Fruit fly (Drosophila melanogaster) whole organism, embryonic: ENCODE measurements around the gene gl.

Experiments used
- CG10267 ChIP-seq: fragments of 200-800 bp; sonication (Bioruptor generic); optimal IDR thresholded peaks from 2 replicates; lab custom pipeline; 2018; ENCODE audit warnings: missing biosample characterization, mild to moderate bottlenecking, missing genetic modification characterization, moderate library complexity
- CG1233 ChIP-seq: fragments of 200-800 bp; sonication (Bioruptor generic); optimal IDR thresholded peaks from 4 replicates; lab custom pipeline; 2018; ENCODE audit warnings: missing biosample characterization, mild to moderate bottlenecking, missing genetic modification characterization
- CG13123 ChIP-seq: fragments of 200-800 bp; sonication (Bioruptor generic); optimal IDR thresholded peaks from 2 replicates; lab custom pipeline; 2016; ENCODE audit warnings: missing biosample characterization, missing genetic modification characterization
- CG14050 ChIP-seq: fragments of 200-800 bp; sonication (Bioruptor generic); IDR thresholded peaks from 3 replicates; pipeline ENCODE4 v1.3.6; 2022; ENCODE audit warnings: missing biosample characterization, missing genetic modification characterization
- CG14441 ChIP-seq: fragments of 200-800 bp; sonication (Bioruptor generic); IDR thresholded peaks from 2 replicates; pipeline ENCODE4 v1.3.6; 2022; ENCODE audit warnings: missing biosample characterization, missing genetic modification characterization
- CG14860 ChIP-seq: fragments of 200-800 bp; sonication (Bioruptor generic); IDR thresholded peaks from 3 replicates; pipeline ENCODE4 v1.3.6; 2022; ENCODE audit warnings: missing biosample characterization, missing genetic modification characterization; ENCODE audit not compliant: partially characterized antibody
- CG15601 ChIP-seq: fragments of 200-800 bp; sonication (Bioruptor generic); optimal IDR thresholded peaks from 3 replicates; lab custom pipeline; 2019; ENCODE audit warnings: missing biosample characterization, mild to moderate bottlenecking, missing genetic modification characterization, moderate library complexity
- CG18599 ChIP-seq: fragments of 200-800 bp; sonication (Bioruptor generic); optimal IDR thresholded peaks from 3 replicates; lab custom pipeline; 2017; ENCODE audit warnings: missing biosample characterization, missing genetic modification characterization, mild to moderate bottlenecking, moderate library complexity, missing genetic modification reagents
- CG2120 ChIP-seq: fragments of 200-800 bp; sonication (Bioruptor generic); optimal IDR thresholded peaks from 3 replicates; lab custom pipeline; 2016; ENCODE audit warnings: missing biosample characterization, missing genetic modification characterization
- CG2202 ChIP-seq: fragments of 200-800 bp; sonication (Bioruptor generic); optimal IDR thresholded peaks from 2 replicates; lab custom pipeline; 2018; ENCODE audit warnings: missing biosample characterization, mild to moderate bottlenecking, missing genetic modification characterization
- CG2875 ChIP-seq: fragments of 200-800 bp; sonication (Bioruptor generic); optimal IDR thresholded peaks from 2 replicates; lab custom pipeline; 2017; ENCODE audit warnings: missing biosample characterization, mild to moderate bottlenecking, missing genetic modification characterization, missing genetic modification reagents
- CG30403 ChIP-seq: fragments of 200-800 bp; sonication (Bioruptor generic); optimal IDR thresholded peaks from 3 replicates; lab custom pipeline; 2016; ENCODE audit warnings: missing biosample characterization, missing genetic modification characterization
- CG30431 ChIP-seq: fragments of 200-800 bp; sonication (Bioruptor generic); optimal IDR thresholded peaks from 2 replicates; lab custom pipeline; 2017; ENCODE audit warnings: missing biosample characterization, missing genetic modification characterization
- CG3065 ChIP-seq: fragments of 200-800 bp; sonication (Bioruptor generic); optimal IDR thresholded peaks from 2 replicates; lab custom pipeline; 2016; ENCODE audit warnings: missing biosample characterization, missing genetic modification characterization
- CG7928 ChIP-seq: fragments of 200-800 bp; sonication (Bioruptor generic); optimal IDR thresholded peaks from 2 replicates; lab custom pipeline; 2017; ENCODE audit warnings: missing biosample characterization, mild to moderate bottlenecking, missing genetic modification characterization
- CG7987 ChIP-seq: fragments of 200-800 bp; sonication (Bioruptor generic); optimal IDR thresholded peaks from 2 replicates; lab custom pipeline; 2018; ENCODE audit warnings: missing biosample characterization, mild to moderate bottlenecking, missing genetic modification characterization, moderate library complexity
- CG8478 ChIP-seq: fragments of >200 bp; optimal IDR thresholded peaks from 2 replicates; lab custom pipeline; 2018
- D ChIP-seq, 2 experiments: fragments of 200-800 bp in 1 of 2; fragments of >200 bp in 1 of 2; sonication (Bioruptor generic) in 1 of 2; optimal IDR thresholded peaks; 2 replicates in 1 of 2; 3 replicates in 1 of 2; lab custom pipeline; 2017; ENCODE audit warnings: mild to moderate bottlenecking in 1 of 2, missing biosample characterization in 1 of 2, missing genetic modification characterization in 1 of 2, missing genetic modification reagents in 1 of 2
- D19A ChIP-seq: fragments of 200-800 bp; optimal IDR thresholded peaks from 3 replicates; lab custom pipeline; 2019; ENCODE audit warnings: missing biosample characterization, mild to moderate bottlenecking, missing genetic modification characterization, moderate library complexity
- Dbx ChIP-seq: fragments of 200-800 bp; sonication (Bioruptor generic); IDR thresholded peaks from 3 replicates; pipeline ENCODE4 v1.3.6; 2022; ENCODE audit warnings: missing biosample characterization, missing genetic modification characterization
- Eip74EF ChIP-seq, 2 experiments: fragments of 200-800 bp in 1 of 2; fragments of >200 bp in 1 of 2; sonication (Bioruptor generic) in 1 of 2; optimal IDR thresholded peaks; 2 replicates each; lab custom pipeline; 2017 to 2019; ENCODE audit warnings: missing biosample characterization in 2 of 2, missing genetic modification characterization in 2 of 2, mild to moderate bottlenecking in 1 of 2, moderate library complexity in 1 of 2
- HLH3B ChIP-seq: fragments of 200-800 bp; sonication (Bioruptor generic); IDR thresholded peaks from 2 replicates; pipeline ENCODE4 v1.3.6; 2022; ENCODE audit warnings: missing biosample characterization, missing genetic modification characterization
- Hmr ChIP-seq: fragments of 200-800 bp; sonication (Bioruptor generic); optimal IDR thresholded peaks from 3 replicates; lab custom pipeline; 2017; ENCODE audit warnings: mild to moderate bottlenecking, missing biosample characterization, missing genetic modification reagents, missing genetic modification characterization
- Mrtf ChIP-seq: fragments of 200-800 bp; sonication (Bioruptor generic); IDR thresholded peaks from 3 replicates; pipeline ENCODE4 v1.3.6; 2022; ENCODE audit warnings: missing biosample characterization, missing genetic modification characterization
- Myb ChIP-seq: fragments of 200-800 bp; sonication (Bioruptor generic); optimal IDR thresholded peaks from 2 replicates; lab custom pipeline; 2016; ENCODE audit warnings: missing biosample characterization, missing genetic modification characterization
- NC2α ChIP-seq: fragments of 200-800 bp; sonication (Bioruptor generic); optimal IDR thresholded peaks from 2 replicates; lab custom pipeline; 2016; ENCODE audit warnings: missing biosample characterization, missing genetic modification characterization
- Pdp1 ChIP-seq, 2 experiments: fragments of 200-800 bp; sonication (Bioruptor generic); optimal IDR thresholded peaks; 3 replicates each; lab custom pipeline; 2016; ENCODE audit warnings: missing biosample characterization in 2 of 2, missing genetic modification characterization in 2 of 2, mild to moderate bottlenecking in 1 of 2, moderate library complexity in 1 of 2
- bigmax ChIP-seq: fragments of 200-800 bp; sonication (Bioruptor generic); optimal IDR thresholded peaks from 2 replicates; lab custom pipeline; 2018; ENCODE audit warnings: missing biosample characterization, mild to moderate bottlenecking, missing genetic modification characterization
- bowl ChIP-seq: fragments of 200-800 bp; sonication (Bioruptor generic); IDR thresholded peaks from 2 replicates; pipeline ENCODE4 v1.3.6; 2022; ENCODE audit warnings: missing biosample characterization, missing genetic modification characterization
- chif ChIP-seq, 2 experiments: fragments of 200-800 bp; sonication (Bioruptor generic); optimal IDR thresholded peaks; 3 replicates each; lab custom pipeline; 2016; ENCODE audit warnings: missing biosample characterization in 2 of 2, missing genetic modification characterization in 2 of 2
- crp ChIP-seq, 2 experiments: fragments of 200-800 bp; sonication (Bioruptor generic); optimal IDR thresholded peaks; 2 replicates in 1 of 2; 3 replicates in 1 of 2; lab custom pipeline; 2017; ENCODE audit warnings: missing biosample characterization in 2 of 2, missing genetic modification characterization in 2 of 2, mild to moderate bottlenecking in 1 of 2, moderate library complexity in 1 of 2
- esg ChIP-seq: fragments of 200-800 bp; sonication (Bioruptor generic); conservative IDR thresholded peaks from 2 replicates; pipeline ENCODE4 v1.3.6; 2022; ENCODE audit warnings: missing biosample characterization, missing genetic modification characterization
- fd3F ChIP-seq: fragments of 200-800 bp; sonication (Bioruptor generic); optimal IDR thresholded peaks from 2 replicates; lab custom pipeline; 2018; ENCODE audit warnings: missing biosample characterization, mild to moderate bottlenecking, missing genetic modification characterization, moderate library complexity
- fd64A ChIP-seq: fragments of 200-800 bp; sonication (Bioruptor generic); optimal IDR thresholded peaks from 3 replicates; lab custom pipeline; 2018; ENCODE audit warnings: missing biosample characterization, mild to moderate bottlenecking, missing genetic modification characterization
- gt ChIP-seq: fragments of 200-800 bp; sonication (Bioruptor generic); IDR thresholded peaks from 2 replicates; pipeline ENCODE4 v1.3.6; 2022; ENCODE audit warnings: missing biosample characterization, missing genetic modification characterization
- ind ChIP-seq: fragments of 200-800 bp; sonication (Bioruptor generic); optimal IDR thresholded peaks from 3 replicates; lab custom pipeline; 2016; ENCODE audit warnings: missing biosample characterization, missing genetic modification characterization
- knrl ChIP-seq: fragments of 200-800 bp; sonication (Bioruptor generic); IDR thresholded peaks from 3 replicates; pipeline ENCODE4 v1.3.6; 2022; ENCODE audit warnings: missing biosample characterization, missing genetic modification characterization; ENCODE audit not compliant: partially characterized antibody
- lab ChIP-seq: fragments of 200-800 bp; sonication (Bioruptor generic); optimal IDR thresholded peaks from 3 replicates; lab custom pipeline; 2017; ENCODE audit warnings: missing biosample characterization, missing genetic modification characterization, mild to moderate bottlenecking, moderate library complexity, missing genetic modification reagents
- lilli ChIP-seq: fragments of 200-800 bp; sonication (Bioruptor generic); optimal IDR thresholded peaks from 3 replicates; lab custom pipeline; 2016; ENCODE audit warnings: missing biosample characterization, missing genetic modification characterization
- lmd ChIP-seq: fragments of 200-800 bp; sonication (Bioruptor generic); IDR thresholded peaks from 2 replicates; pipeline ENCODE4 v1.3.6; 2022; ENCODE audit warnings: missing biosample characterization, missing genetic modification characterization
- nom ChIP-seq: fragments of 200-800 bp; sonication (Bioruptor generic); optimal IDR thresholded peaks from 2 replicates; lab custom pipeline; 2017; ENCODE audit warnings: missing biosample characterization, missing genetic modification characterization, mild to moderate bottlenecking, moderate library complexity, missing genetic modification reagents
- odd ChIP-seq: fragments of 200-800 bp; sonication (Bioruptor generic); optimal IDR thresholded peaks from 2 replicates; lab custom pipeline; 2017; ENCODE audit warnings: missing biosample characterization, mild to moderate bottlenecking, missing genetic modification characterization
- pnt ChIP-seq: fragments of 200-800 bp; sonication (Bioruptor generic); optimal IDR thresholded peaks from 3 replicates; lab custom pipeline; 2016; ENCODE audit warnings: missing biosample characterization, missing genetic modification characterization
- sd ChIP-seq: fragments of 200-800 bp; sonication (Bioruptor generic); optimal IDR thresholded peaks from 3 replicates; lab custom pipeline; 2018; ENCODE audit warnings: missing biosample characterization, mild to moderate bottlenecking, missing genetic modification characterization, moderate library complexity
- slou ChIP-seq: fragments of 200-800 bp; sonication (Bioruptor generic); optimal IDR thresholded peaks from 3 replicates; lab custom pipeline; 2016; ENCODE audit warnings: missing biosample characterization, missing genetic modification characterization
- tgo ChIP-seq: fragments of 200-800 bp; sonication (Bioruptor generic); IDR thresholded peaks from 3 replicates; pipeline ENCODE4 v1.3.6; 2022; ENCODE audit warnings: missing biosample characterization, missing genetic modification characterization
- tio ChIP-seq: fragments of 200-800 bp; sonication (Bioruptor generic); optimal IDR thresholded peaks from 2 replicates; lab custom pipeline; 2017; ENCODE audit warnings: missing biosample characterization, missing genetic modification characterization, inconsistent platforms

gl gene

dm6 chr3R:18412279-18413214 is 40.0 kb upstream of the gl start, which contains the start of gene CG31122 (continued):
- TF ChIP-seq CG3065 (GFP tag; lab: Kevin White, UChicago) (no peak), Dbx (GFP tag; lab: Robert Waterston, UW) (no peak), Myb (GFP tag; lab: Kevin White, UChicago) (peak; percentile 46), sd (peak; percentile 71), bowl (GFP tag; lab: Robert Waterston, UW) (no peak), CG18599 (no peak), esg (GFP tag; lab: Robert Waterston, UW) (no peak; the same call in 1 of the 2 replicates), CG7928 (no peak), knrl (GFP tag; lab: Robert Waterston, UW) (peak; percentile 96), CG14441 (peak; percentile 44; the same call in 1 of the 2 replicates), D19A (peak; percentile 96), fd64A (GFP tag; lab: Kevin White, UChicago) (peak; percentile 33), nom (no peak), bigmax (GFP tag; lab: Kevin White, UChicago) (peak; percentile 11), gt (GFP tag; lab: Robert Waterston, UW) (no peak), CG10267 (tag; lab: Kevin White, UChicago) (peak; percentile 73), crp (GFP tag; optimal IDR thresholded peaks at IDR 0.05; lab: Kevin White, UChicago) (peak in 1 of 2 experiments; percentile 19), CG30431 (GFP tag; lab: Kevin White, UChicago) (no peak), CG14050 (GFP tag; lab: Robert Waterston, UW) (no peak), fd3F (no peak), CG14860 (GFP tag; lab: Robert Waterston, UW) (peak; percentile 96), lilli (GFP tag; lab: Kevin White, UChicago) (peak; percentile 67), lab (GFP tag; lab: Kevin White, UChicago) (peak; percentile 30), CG2202 (tag; lab: Kevin White, UChicago) (no peak), CG1233 (GFP tag; lab: Kevin White, UChicago) (peak; percentile 18), CG13123 (peak; percentile 28), odd (GFP tag; lab: Kevin White, UChicago) (no peak), NC2α (GFP tag; lab: Kevin White, UChicago) (no peak), HLH3B (GFP tag; lab: Robert Waterston, UW) (peak; percentile 49; the same call in 1 of the 2 replicates), chif (GFP tag; optimal IDR thresholded peaks at IDR 0.05; lab: Kevin White, UChicago) (peak in 1 of 2 experiments; percentile 42), Mrtf (GFP tag; lab: Robert Waterston, UW) (no peak), Eip74EF (GFP tag; optimal IDR thresholded peaks at IDR 0.05; lab: Kevin White, UChicago) (no peak), Pdp1 (GFP tag; optimal IDR thresholded peaks at IDR 0.05; lab: Kevin White, UChicago) (peak in 1 of 2 experiments; percentile 40), CG30403 (GFP tag; lab: Kevin White, UChicago) (peak; percentile 70), Hmr (GFP tag; lab: Kevin White, UChicago) (peak; percentile 3), CG2875 (no peak), CG7987 (no peak), CG8478 (lab: Kevin White, UChicago) (peak; percentile 90), CG2120 (peak; percentile 68), D (optimal IDR thresholded peaks at IDR 0.05; lab: Kevin White, UChicago) (peak; percentile 89), D (GFP tag; optimal IDR thresholded peaks at IDR 0.05; lab: Kevin White, UChicago) (no peak), tio (no peak), CG15601 (tag; lab: Kevin White, UChicago) (peak; percentile 61), tgo (GFP tag; lab: Robert Waterston, UW) (no peak), slou (no peak), ind (GFP tag; lab: Kevin White, UChicago) (peak; percentile 3), pnt (GFP tag; lab: Kevin White, UChicago) (no peak), lmd (GFP tag; lab: Robert Waterston, UW) (no peak; the same call in 1 of the 2 replicates)
